Worm (Caenorhabditis elegans) whole organism, young adult: ENCODE data around the gene lgc-46.
A peak's percentile ranks its signal among the peaks of the same experiment; 100 is the strongest.

Experiments used
- B0261.1 ChIP-seq: sonication (generic microtip); optimal IDR thresholded peaks from 2 replicates; lab custom pipeline; 2016; ENCODE audit warnings: mild to moderate bottlenecking, missing genetic modification characterization, moderate library complexity, missing compliant biosample characterization
- B0336.3 ChIP-seq: fragments of 200-800 bp; sonication (Bioruptor generic); IDR thresholded peaks from 2 replicates; pipeline ENCODE4 v1.3.6; 2022; ENCODE audit warnings: missing genetic modification characterization, missing compliant biosample characterization
- C06A6.2 ChIP-seq: fragments of 200-800 bp; sonication (Bioruptor generic); conservative IDR thresholded peaks from 2 replicates; pipeline ENCODE4 v1.3.6; 2022; ENCODE audit warnings: missing genetic modification characterization, missing compliant biosample characterization
- F23B12.7 ChIP-seq: sonication (generic microtip); optimal IDR thresholded peaks from 2 replicates; lab custom pipeline; 2017; ENCODE audit warnings: missing genetic modification characterization, mild to moderate bottlenecking, missing compliant biosample characterization, antibody characterized with exemption, moderate library complexity; ENCODE audit not compliant: insufficient read depth
- F37B4.10 ChIP-seq: fragments of 200-800 bp; sonication (Bioruptor generic); IDR thresholded peaks from 2 replicates; pipeline ENCODE4 v1.3.6; 2022; ENCODE audit warnings: missing genetic modification characterization, missing compliant biosample characterization
- F49E8.2 ChIP-seq: sonication (generic microtip); optimal IDR thresholded peaks from 3 replicates; lab custom pipeline; 2017; ENCODE audit warnings: missing genetic modification characterization, mild to moderate bottlenecking, missing compliant biosample characterization, antibody characterized with exemption, moderate library complexity; ENCODE audit not compliant: insufficient read depth
- T07F8.4 ChIP-seq: sonication (generic microtip); optimal IDR thresholded peaks from 2 replicates; lab custom pipeline; 2016; ENCODE audit warnings: mild to moderate bottlenecking, missing genetic modification characterization, moderate library complexity, missing compliant biosample characterization
- T26A5.8 ChIP-seq: sonication (generic microtip); optimal IDR thresholded peaks from 2 replicates; lab custom pipeline; 2016; ENCODE audit warnings: missing genetic modification characterization, missing compliant biosample characterization
- Y53G8AR.9 ChIP-seq: fragments of 200-800 bp; sonication (Bioruptor generic); conservative IDR thresholded peaks from 2 replicates; pipeline ENCODE4 v1.3.6; 2022; ENCODE audit warnings: missing genetic modification reagents, missing genetic modification characterization, missing compliant biosample characterization
- Y56A3A.18 ChIP-seq: fragments of 200-800 bp; sonication (Bioruptor generic); IDR thresholded peaks from 2 replicates; pipeline ENCODE4 v1.3.6; 2022; ENCODE audit warnings: missing genetic modification reagents, missing genetic modification characterization, missing compliant biosample characterization
- Y95B8A.8 ChIP-seq: fragments of 200-800 bp; sonication (Bioruptor generic); IDR thresholded peaks from 2 replicates; pipeline ENCODE4 v1.3.6; 2022; ENCODE audit warnings: missing genetic modification reagents, missing genetic modification characterization, missing compliant biosample characterization
- aptf-3 ChIP-seq: fragments of 200-800 bp; sonication (Bioruptor generic); IDR thresholded peaks from 2 replicates; pipeline ENCODE4 v1.3.6; 2022; ENCODE audit warnings: missing genetic modification characterization, missing compliant biosample characterization
- atf-7 ChIP-seq: sonication (generic microtip); optimal IDR thresholded peaks from 2 replicates; lab custom pipeline; 2017; ENCODE audit warnings: mild to moderate bottlenecking, missing genetic modification characterization, missing compliant biosample characterization
- attf-3 ChIP-seq: fragments of 200-800 bp; sonication (Bioruptor generic); conservative IDR thresholded peaks from 2 replicates; pipeline ENCODE4 v1.3.6; 2022; ENCODE audit warnings: missing genetic modification reagents, missing genetic modification characterization, missing compliant biosample characterization
- attf-6 ChIP-seq: fragments of 200-800 bp; sonication (Bioruptor generic); IDR thresholded peaks from 2 replicates; pipeline ENCODE4 v1.3.6; 2022; ENCODE audit warnings: missing genetic modification reagents, missing genetic modification characterization, missing compliant biosample characterization
- bed-2 ChIP-seq: fragments of 200-800 bp; sonication (Bioruptor generic); IDR thresholded peaks from 2 replicates; pipeline ENCODE4 v1.3.6; 2022; ENCODE audit warnings: missing genetic modification reagents, missing genetic modification characterization, missing compliant biosample characterization
- cebp-2 ChIP-seq: fragments of 200-800 bp; sonication (Bioruptor generic); IDR thresholded peaks from 2 replicates; pipeline ENCODE4 v1.3.6; 2022; ENCODE audit warnings: missing genetic modification characterization, missing compliant biosample characterization
- ceh-91 ChIP-seq: fragments of 200-800 bp; sonication (Bioruptor generic); IDR thresholded peaks from 2 replicates; pipeline ENCODE4 v1.3.6; 2022; ENCODE audit warnings: missing genetic modification reagents, missing genetic modification characterization, missing compliant biosample characterization
- chd-7 ChIP-seq: sonication (generic microtip); optimal IDR thresholded peaks from 2 replicates; lab custom pipeline; 2016; ENCODE audit warnings: mild to moderate bottlenecking, missing genetic modification characterization, moderate library complexity, missing compliant biosample characterization
- dox-1 ChIP-seq: fragments of 200-800 bp; sonication (Bioruptor generic); IDR thresholded peaks from 2 replicates; pipeline ENCODE4 v1.3.6; 2022; ENCODE audit warnings: missing genetic modification reagents, missing genetic modification characterization, missing compliant biosample characterization
- dpl-1 ChIP-seq: fragments of 150-350 bp; optimal IDR thresholded peaks from 2 replicates; lab custom pipeline; 2014; ENCODE audit warnings: missing biosample characterization, missing genetic modification reagents, missing genetic modification characterization
- efl-1 ChIP-seq: fragments of 150-350 bp; optimal IDR thresholded peaks from 2 replicates; lab custom pipeline; 2014; ENCODE audit warnings: missing biosample characterization, missing genetic modification reagents, missing genetic modification characterization
- egl-44 ChIP-seq: fragments of 200-800 bp; sonication (Bioruptor generic); IDR thresholded peaks from 2 replicates; pipeline ENCODE4 v1.3.6; 2022; ENCODE audit warnings: missing genetic modification reagents, missing genetic modification characterization, missing compliant biosample characterization
- ekl-4 ChIP-seq: fragments of 200-800 bp; sonication (Bioruptor generic); IDR thresholded peaks from 2 replicates; pipeline ENCODE4 v1.3.6; 2022; ENCODE audit warnings: missing genetic modification reagents, missing genetic modification characterization, missing compliant biosample characterization
- ets-4 ChIP-seq: fragments of 200-800 bp; sonication (Bioruptor generic); optimal IDR thresholded peaks from 2 replicates; lab custom pipeline; 2018; ENCODE audit warnings: mild to moderate bottlenecking, missing genetic modification characterization, missing compliant biosample characterization
- hmg-20 ChIP-seq: fragments of 200-800 bp; sonication (Bioruptor generic); IDR thresholded peaks from 2 replicates; pipeline ENCODE4 v1.3.6; 2022; ENCODE audit warnings: missing genetic modification reagents, missing genetic modification characterization, missing compliant biosample characterization
- hrde-1 ChIP-seq: sonication (generic microtip); optimal IDR thresholded peaks from 2 replicates; lab custom pipeline; 2016; ENCODE audit warnings: missing genetic modification characterization, mild to moderate bottlenecking, missing compliant biosample characterization, moderate library complexity, missing genotype, missing genetic modification reagents, borderline replicate concordance
- hsf-1 ChIP-seq: fragments of 200-800 bp; sonication (Bioruptor generic); IDR thresholded peaks from 2 replicates; pipeline ENCODE4 v1.3.6; 2022; ENCODE audit warnings: missing genetic modification reagents, missing genetic modification characterization, missing compliant biosample characterization
- lin-35 ChIP-seq, 3 experiments: fragments of 150-350 bp in 2 of 3; sonication (generic microtip) in 1 of 3; optimal IDR thresholded peaks; 2 replicates each; lab custom pipeline; 2014 to 2018; ENCODE audit warnings: missing biosample characterization in 3 of 3, missing genetic modification characterization in 3 of 3, missing genetic modification reagents in 3 of 3
- lin-40 ChIP-seq: sonication (generic microtip); optimal IDR thresholded peaks from 2 replicates; lab custom pipeline; 2016; ENCODE audit warnings: missing genetic modification characterization, mild to moderate bottlenecking, missing compliant biosample characterization, missing genotype, missing genetic modification reagents
- lin-54 ChIP-seq: fragments of 200-800 bp; sonication (Bioruptor generic); optimal IDR thresholded peaks from 2 replicates; lab custom pipeline; 2018; ENCODE audit warnings: mild to moderate bottlenecking, missing genetic modification characterization, missing compliant biosample characterization
- lsl-1 ChIP-seq: fragments of 200-800 bp; sonication (Bioruptor generic); optimal IDR thresholded peaks from 2 replicates; lab custom pipeline; 2018; ENCODE audit warnings: mild to moderate bottlenecking, missing genetic modification characterization, moderate library complexity, missing compliant biosample characterization
- lsy-27 ChIP-seq: sonication (generic microtip); optimal IDR thresholded peaks from 2 replicates; lab custom pipeline; 2017; ENCODE audit warnings: missing genetic modification characterization, mild to moderate bottlenecking, missing compliant biosample characterization, antibody characterized with exemption, missing genotype, borderline replicate concordance; ENCODE audit not compliant: insufficient read depth
- madf-10 ChIP-seq: sonication (generic microtip); optimal IDR thresholded peaks from 2 replicates; lab custom pipeline; 2016; ENCODE audit warnings: mild to moderate bottlenecking, missing genetic modification characterization, missing compliant biosample characterization
- mxl-1 ChIP-seq: sonication (generic microtip); optimal IDR thresholded peaks from 2 replicates; lab custom pipeline; 2016; ENCODE audit warnings: missing genetic modification characterization, missing compliant biosample characterization
- nfyb-1 ChIP-seq: fragments of 200-800 bp; sonication (Bioruptor generic); IDR thresholded peaks from 2 replicates; pipeline ENCODE4 v1.3.6; 2022; ENCODE audit warnings: missing genetic modification reagents, missing genetic modification characterization, missing compliant biosample characterization
- nhr-179 ChIP-seq: sonication (generic microtip); optimal IDR thresholded peaks from 2 replicates; lab custom pipeline; 2016; ENCODE audit warnings: mild to moderate bottlenecking, missing genetic modification characterization, missing compliant biosample characterization
- pbrm-1 ChIP-seq: fragments of 200-800 bp; sonication (Bioruptor generic); IDR thresholded peaks from 2 replicates; pipeline ENCODE4 v1.3.6; 2022; ENCODE audit warnings: missing genetic modification reagents, missing genetic modification characterization, missing compliant biosample characterization
- snpc-3.4 ChIP-seq: sonication (generic microtip); optimal IDR thresholded peaks from 2 replicates; lab custom pipeline; 2017; ENCODE audit warnings: missing genetic modification characterization, mild to moderate bottlenecking, missing compliant biosample characterization, antibody characterized with exemption, moderate library complexity, missing genotype, missing genetic modification reagents
- snpc-4 ChIP-seq, 5 experiments: fragments of 150-350 bp in 1 of 5; sonication (generic microtip) in 4 of 5; optimal IDR thresholded peaks; 2 replicates each; lab custom pipeline; 2014 to 2018; ENCODE audit warnings: missing genetic modification characterization in 5 of 5, missing biosample characterization in 3 of 5, antibody characterized with exemption in 2 of 5, mild to moderate bottlenecking in 2 of 5, missing compliant biosample characterization in 2 of 5, missing genotype in 2 of 5, moderate library complexity in 2 of 5, missing genetic modification reagents in 1 of 5
- tbp1 ChIP-seq: fragments of 200-800 bp; sonication (Bioruptor generic); optimal IDR thresholded peaks from 2 replicates; lab custom pipeline; 2018; ENCODE audit warnings: mild to moderate bottlenecking, missing genetic modification characterization, missing compliant biosample characterization
- tlf-1 ChIP-seq: fragments of 200-800 bp; sonication (Bioruptor generic); optimal IDR thresholded peaks from 2 replicates; lab custom pipeline; 2018; ENCODE audit warnings: mild to moderate bottlenecking, missing genetic modification characterization, missing compliant biosample characterization
- zfh-2 ChIP-seq: fragments of 200-800 bp; sonication (Bioruptor generic); conservative IDR thresholded peaks from 2 replicates; pipeline ENCODE4 v1.3.6; 2022; ENCODE audit warnings: missing genetic modification reagents, missing genetic modification characterization, missing compliant biosample characterization
- zim-3 ChIP-seq: sonication (generic microtip); optimal IDR thresholded peaks from 2 replicates; lab custom pipeline; 2017; ENCODE audit warnings: mild to moderate bottlenecking, missing genetic modification characterization, moderate library complexity, missing compliant biosample characterization
- ztf-18 ChIP-seq: sonication (generic microtip); optimal IDR thresholded peaks from 2 replicates; lab custom pipeline; 2016; ENCODE audit warnings: missing genotype, mild to moderate bottlenecking, missing genetic modification characterization, missing compliant biosample characterization
- ztf-25 ChIP-seq: fragments of 200-800 bp; sonication (Bioruptor generic); IDR thresholded peaks from 2 replicates; pipeline ENCODE4 v1.3.6; 2022; ENCODE audit warnings: missing genetic modification reagents, missing genetic modification characterization, missing compliant biosample characterization
- ztf-3 ChIP-seq: fragments of 200-800 bp; sonication (Bioruptor generic); optimal IDR thresholded peaks from 2 replicates; lab custom pipeline; 2018; ENCODE audit warnings: mild to moderate bottlenecking, missing genetic modification characterization, missing compliant biosample characterization

lgc-46 gene

DNA sequence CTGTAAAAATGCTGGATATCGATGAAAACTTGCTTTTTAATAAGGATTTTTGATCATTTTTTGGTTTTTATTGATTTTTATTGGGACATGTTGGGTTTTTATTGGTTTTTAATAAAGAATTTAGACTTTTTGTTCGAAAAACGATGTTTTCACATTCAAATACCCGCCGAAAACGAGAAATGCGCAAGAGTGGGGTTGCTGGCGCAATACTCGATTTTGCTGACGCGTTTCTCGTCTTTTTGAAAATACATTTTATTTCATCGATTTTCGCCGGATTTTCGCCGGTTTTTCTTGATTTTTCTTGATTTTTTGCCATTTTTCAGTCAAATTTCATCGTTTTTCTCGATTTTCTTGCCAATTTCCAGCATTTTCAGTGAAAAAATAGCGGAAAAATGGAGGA is 7.0 kb upstream of the lgc-46 start, which contains the start of gene smr-1:
Gene smr-1, plus strand, starts transcription at position 375 of the 400 bp plus-strand sequence.
- peak; percentile 82 for TF ChIP-seq dox-1 (GFP tag; lab: Robert Waterston, UW)
- TF ChIP-seq ztf-3 = no peak
- 0 out of 2 replicates have a peak, but pooled peaks have one; percentile 18 for TF ChIP-seq egl-44
- peak; percentile 30 for TF ChIP-seq atf-7 (tag; lab: Kevin White, UChicago)
- TF ChIP-seq hsf-1 (GFP tag; lab: Robert Waterston, UW) = peak; percentile 51; the same call in 1 of the 2 replicates
- TF ChIP-seq hrde-1 (tag; lab: Kevin White, UChicago) = peak; percentile 12
- TF ChIP-seq lsl-1 (GFP tag; lab: Kevin White, UChicago) = peak; percentile 77
- TF ChIP-seq ztf-18 (tag; lab: Kevin White, UChicago) = peak; percentile 98
- no peak for TF ChIP-seq aptf-3 (GFP tag; lab: Robert Waterston, UW)
- TF ChIP-seq lin-35 (GFP tag; optimal IDR thresholded peaks at IDR 0.05; lab: Kevin White, UChicago) = peak; percentile 57 to 95 (median 76)
- peak; percentile 26 for TF ChIP-seq zim-3 (tag; lab: Kevin White, UChicago)
- TF ChIP-seq bed-2 (GFP tag; lab: Robert Waterston, UW) = no peak
- no peak for TF ChIP-seq ztf-25 (GFP tag; lab: Robert Waterston, UW)
- TF ChIP-seq lsy-27 (tag; lab: Kevin White, UChicago) = no peak
- TF ChIP-seq T26A5.8 (tag; lab: Kevin White, UChicago) = no peak
- peak; percentile 68 for TF ChIP-seq tbp1 (GFP tag; lab: Kevin White, UChicago)
- no peak for TF ChIP-seq ets-4
- TF ChIP-seq dpl-1 (GFP tag; lab: Kevin White, UChicago) = peak; percentile 95
- 0 out of 2 replicates have a peak, but pooled peaks have one; percentile 35 for TF ChIP-seq F37B4.10 (GFP tag; lab: Robert Waterston, UW)
- no peak for TF ChIP-seq zfh-2 (GFP tag; lab: Robert Waterston, UW)
- peak; percentile 43; the same call in 1 of the 2 replicates for TF ChIP-seq attf-3 (GFP tag; lab: Robert Waterston, UW)
- no peak for TF ChIP-seq nhr-179 (tag; lab: Kevin White, UChicago)
- peak; percentile 94 for TF ChIP-seq Y53G8AR.9 (GFP tag; lab: Robert Waterston, UW)
- peak; percentile 42 for TF ChIP-seq F23B12.7
- TF ChIP-seq lin-54 (GFP tag; lab: Kevin White, UChicago) = peak; percentile 98
- no peak for TF ChIP-seq ceh-91 (GFP tag; lab: Robert Waterston, UW)
- TF ChIP-seq B0261.1 = peak; percentile 2
- TF ChIP-seq C06A6.2 (GFP tag; lab: Robert Waterston, UW) = 0 out of 2 replicates have a peak, but pooled peaks have one; percentile 19
- peak; percentile 38 for TF ChIP-seq chd-7
- TF ChIP-seq Y95B8A.8 (GFP tag; lab: Robert Waterston, UW) = peak; percentile 49; the same call in 1 of the 2 replicates
- TF ChIP-seq attf-6 (GFP tag; lab: Robert Waterston, UW) = no peak
- peak; percentile 83 for TF ChIP-seq Y56A3A.18 (GFP tag; lab: Robert Waterston, UW)
- TF ChIP-seq ekl-4 (GFP tag; lab: Robert Waterston, UW) = peak; percentile 90
- TF ChIP-seq madf-10 (tag; lab: Kevin White, UChicago) = peak; percentile 1
- TF ChIP-seq snpc-3.4 (tag; lab: Kevin White, UChicago) = peak; percentile 76
- no peak for TF ChIP-seq snpc-4 (GFP tag; optimal IDR thresholded peaks at IDR 0.05; lab: Kevin White, UChicago)
- peak in 3 of 4 experiments; percentile 43 to 62 (median 47) for TF ChIP-seq snpc-4 (tag; optimal IDR thresholded peaks at IDR 0.05; lab: Kevin White, UChicago)
- peak; percentile 71; the same call in 1 of the 2 replicates for TF ChIP-seq hmg-20 (GFP tag; lab: Robert Waterston, UW)
- no peak for TF ChIP-seq T07F8.4 (tag; lab: Kevin White, UChicago)
- peak; percentile 85 for TF ChIP-seq nfyb-1 (GFP tag; lab: Robert Waterston, UW)
- TF ChIP-seq tlf-1 (GFP tag; lab: Kevin White, UChicago) = peak; percentile 78
- TF ChIP-seq mxl-1 (tag; lab: Kevin White, UChicago) = no peak
- peak; percentile 82 for TF ChIP-seq pbrm-1
- no peak for TF ChIP-seq cebp-2
- peak; percentile 49 for TF ChIP-seq F49E8.2 (tag; lab: Kevin White, UChicago)
- peak; percentile 88 for TF ChIP-seq lin-40 (tag; lab: Kevin White, UChicago)
- TF ChIP-seq B0336.3 (GFP tag; lab: Robert Waterston, UW) = peak; percentile 85
- peak; percentile 88 for TF ChIP-seq efl-1 (GFP tag; lab: Kevin White, UChicago)
